Fruit fly (Drosophila melanogaster): ENCODE measurements around the gene RpS4.

Gene RpS4

dm6 chr3L:13022160-13022853 is 19.2 kb upstream of the RpS4 start, which contains the start of gene Adk2 (continued):
- TF ChIP-seq fd3F (GFP tag; optimal IDR thresholded peaks at IDR 0.05) (no peak), CG11398 (GFP tag; optimal IDR thresholded peaks at IDR 0.05) (no peak), CG31365 (tag; optimal IDR thresholded peaks at IDR 0.05) (no peak), Dfd (GFP tag; optimal IDR thresholded peaks at IDR 0.05) (no peak), lbe (GFP tag; optimal IDR thresholded peaks at IDR 0.05) (no peak), CG8388 (GFP tag; optimal IDR thresholded peaks at IDR 0.05) (no peak), cato (GFP tag; optimal IDR thresholded peaks at IDR 0.05; ENCODE audit: borderline replicate concordance) (no peak), CG2129 (GFP tag; IDR thresholded peaks at IDR 0.05; ENCODE audit: partially characterized antibody) (no peak), ham (GFP tag; IDR thresholded peaks at IDR 0.05) (no peak), CG11723 (GFP tag; optimal IDR thresholded peaks at IDR 0.05) (no peak), CG7556 (GFP tag; optimal IDR thresholded peaks at IDR 0.05) (no peak), CG12236 (GFP tag; optimal IDR thresholded peaks at IDR 0.05) (no peak), phol (tag; optimal IDR thresholded peaks at IDR 0.05) (no peak), caup (GFP tag; optimal IDR thresholded peaks at IDR 0.05; ENCODE audit: severe bottlenecking) (no peak), ken (GFP tag; IDR thresholded peaks at IDR 0.05) (0 out of 3 replicates have a peak, but pooled peaks have one; percentile 39), ranshi (GFP tag; IDR thresholded peaks at IDR 0.05) (peak; percentile 55; the same call in 1 of the 2 replicates), CG32772 (GFP tag; IDR thresholded peaks at IDR 0.05) (peak; percentile 31; the same call in 1 of the 2 replicates), CG2202 (tag; optimal IDR thresholded peaks at IDR 0.05) (no peak), CG1792 (GFP tag; optimal IDR thresholded peaks at IDR 0.05) (peak; percentile 35), Hmx (GFP tag; optimal IDR thresholded peaks at IDR 0.05) (no peak), Gsc (GFP tag; IDR thresholded peaks at IDR 0.05) (no peak), kah (GFP tag; optimal IDR thresholded peaks at IDR 0.05) (peak; percentile 58), CG15696 (tag; optimal IDR thresholded peaks at IDR 0.05) (no peak), CG30403 (GFP tag; optimal IDR thresholded peaks at IDR 0.05) (no peak), Ptx1 (GFP tag; IDR thresholded peaks at IDR 0.05) (peak; percentile 71), mam (GFP tag; optimal IDR thresholded peaks at IDR 0.05) (no peak), sob (GFP tag; IDR thresholded peaks at IDR 0.05) (peak; percentile 23; the same call in 1 of the 2 replicates), Mes4 (GFP tag; optimal IDR thresholded peaks at IDR 0.05) (peak; percentile 11), CG9817 (tag; optimal IDR thresholded peaks at IDR 0.05) (no peak), chif (GFP tag; optimal IDR thresholded peaks at IDR 0.05) (no peak), tup (GFP tag; optimal IDR thresholded peaks at IDR 0.05) (peak; percentile 29), otp (GFP tag; IDR thresholded peaks at IDR 0.05) (no peak), B-H2 (GFP tag; optimal IDR thresholded peaks at IDR 0.05) (peak; percentile 31), kni (GFP tag; optimal IDR thresholded peaks at IDR 0.05) (peak; percentile 41), CG17802 (tag; optimal IDR thresholded peaks at IDR 0.05) (no peak), tx (GFP tag; optimal IDR thresholded peaks at IDR 0.05) (no peak), zf30C (GFP tag; optimal IDR thresholded peaks at IDR 0.05) (peak; percentile 74), vfl (GFP tag; optimal IDR thresholded peaks at IDR 0.05) (no peak), zfh1 (GFP tag; IDR thresholded peaks at IDR 0.05) (peak; percentile 61; the same call in 2 of the 3 replicates), CG11696 (GFP tag; IDR thresholded peaks at IDR 0.05) (no peak), CG18011 (GFP tag; optimal IDR thresholded peaks at IDR 0.05) (no peak), disco-r (GFP tag; optimal IDR thresholded peaks at IDR 0.05) (no peak), Jarid2 (GFP tag; optimal IDR thresholded peaks at IDR 0.05) (peak; percentile 13), slbo (GFP tag; IDR thresholded peaks at IDR 0.05) (peak; percentile 79), gfzf (GFP tag; optimal IDR thresholded peaks at IDR 0.05) (peak; percentile 79), Atf6 (GFP tag; IDR thresholded peaks at IDR 0.05) (no peak; the same call in 1 of the 2 replicates), BtbVII (GFP tag; optimal IDR thresholded peaks at IDR 0.05) (no peak), tna (GFP tag; IDR thresholded peaks at IDR 0.05; ENCODE audit: partially characterized antibody) (no peak), ci (GFP tag; IDR thresholded peaks at IDR 0.05) (peak; percentile 71), org-1 (GFP tag; optimal IDR thresholded peaks at IDR 0.05) (no peak)
